Worm (Caenorhabditis elegans): ENCODE results near the gene che-11.

The che-11 gene

DNA sequence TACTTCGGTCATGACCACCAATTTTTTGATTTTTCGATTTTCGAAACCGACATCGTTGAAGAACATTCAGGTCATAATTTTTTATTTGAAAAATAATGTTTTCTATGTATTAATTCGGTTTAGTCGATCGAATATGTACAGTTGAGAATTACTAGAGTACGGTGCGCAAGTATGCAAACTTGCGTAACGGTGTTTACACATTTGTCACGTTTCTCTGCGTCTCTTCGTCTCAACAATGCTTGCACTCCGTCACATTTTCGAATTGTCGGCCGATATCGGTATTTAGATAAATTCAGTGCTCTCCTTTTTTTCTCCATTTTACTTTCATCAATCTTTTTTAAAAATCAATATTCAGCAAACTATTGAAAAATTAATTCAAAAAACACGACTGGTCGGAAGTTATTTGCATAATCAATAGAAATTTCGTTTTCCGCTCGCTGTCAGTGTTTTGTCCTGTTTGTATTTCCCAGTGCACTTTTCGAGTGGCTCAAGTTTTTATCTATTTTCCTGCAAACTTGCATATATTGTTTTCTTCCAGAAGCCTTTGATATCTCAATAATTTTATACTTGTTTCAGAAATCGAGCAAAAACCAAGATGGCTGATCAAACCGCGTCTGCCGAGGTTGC lies 40.5 kb upstream of the che-11 start, which contains the start of gene dpy-30:
Gene dpy-30, plus strand, starts transcription at position 577 of the 627 bp plus-strand sequence.
- TF ChIP-seq F13C5.2 (tag; optimal IDR thresholded peaks at IDR 0.05): peak; percentile 39
- no peak for TF ChIP-seq tra-4 (tag; optimal IDR thresholded peaks at IDR 0.05)

DNA sequence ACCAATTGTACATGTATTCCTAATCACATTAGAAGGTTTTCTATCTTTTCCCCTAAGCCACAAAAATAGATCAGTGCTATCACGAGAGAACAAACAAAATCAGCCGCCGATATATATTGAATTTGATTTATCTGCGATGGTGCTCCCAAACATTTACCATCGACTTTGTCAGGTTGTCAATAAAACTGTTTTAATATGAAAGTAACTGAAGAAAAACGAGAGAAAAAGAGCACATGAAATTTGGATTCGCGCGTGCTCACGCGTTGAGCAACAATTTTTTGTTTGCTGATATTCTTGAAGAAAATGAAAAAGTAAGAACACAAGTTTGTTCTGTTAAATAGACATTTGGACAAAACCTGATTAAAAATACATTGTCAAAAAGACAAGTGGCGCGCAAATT lies 38.3 kb upstream of the che-11 start:
- TF ChIP-seq pes-1 (GFP tag; IDR thresholded peaks at IDR 0.05): no peak
- TF ChIP-seq ama-1 (optimal IDR thresholded peaks at IDR 0.05): no peak
- TF ChIP-seq tbx-37 (GFP tag; conservative IDR thresholded peaks at IDR 0.05): no peak
- no peak for TF ChIP-seq ceh-36 (tag; optimal IDR thresholded peaks at IDR 0.05)
- TF ChIP-seq F13C5.2 (tag; optimal IDR thresholded peaks at IDR 0.05): no peak

DNA sequence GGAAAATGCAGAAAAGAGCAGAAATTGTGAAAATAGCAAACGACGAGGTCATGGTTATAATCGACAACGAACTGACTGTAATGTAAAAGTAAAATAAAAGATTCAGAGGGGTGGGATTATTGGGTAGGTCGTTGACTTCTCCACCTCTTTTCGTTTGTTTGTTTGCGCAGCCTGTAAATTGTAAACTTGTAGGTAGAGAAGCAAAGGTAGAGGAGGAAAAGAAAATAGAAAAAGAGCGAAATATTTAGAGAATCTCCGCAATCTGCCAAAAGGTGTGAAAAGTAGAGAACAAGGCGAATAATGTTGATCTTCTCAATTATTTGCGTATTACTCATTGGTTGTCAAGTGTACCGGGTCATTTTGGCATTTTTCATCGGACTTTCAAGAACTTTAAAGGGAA lies 36.8 kb upstream of the che-11 start, which contains the start of gene ZK863.8:
Gene ZK863.8, minus strand, starts transcription at position 173 of the 400 bp plus-strand sequence.
- no peak for TF ChIP-seq hmbx-1 (tag; optimal IDR thresholded peaks at IDR 0.05)
- no peak for TF ChIP-seq pes-1 (GFP tag; IDR thresholded peaks at IDR 0.05)
- TF ChIP-seq B0310.2 (tag; optimal IDR thresholded peaks at IDR 0.05): no peak
- no peak for TF ChIP-seq ama-1 (optimal IDR thresholded peaks at IDR 0.05)
- TF ChIP-seq tra-4 (tag; optimal IDR thresholded peaks at IDR 0.05): no peak
- no peak for TF ChIP-seq ceh-36 (tag; optimal IDR thresholded peaks at IDR 0.05)
- no peak for TF ChIP-seq tbx-11 (GFP tag; IDR thresholded peaks at IDR 0.05)
- no peak for TF ChIP-seq ets-7 (tag; optimal IDR thresholded peaks at IDR 0.05)
- no peak for TF ChIP-seq aly-1 (tag; optimal IDR thresholded peaks at IDR 0.05)
- TF ChIP-seq tbx-37 (GFP tag; conservative IDR thresholded peaks at IDR 0.05): no peak

DNA sequence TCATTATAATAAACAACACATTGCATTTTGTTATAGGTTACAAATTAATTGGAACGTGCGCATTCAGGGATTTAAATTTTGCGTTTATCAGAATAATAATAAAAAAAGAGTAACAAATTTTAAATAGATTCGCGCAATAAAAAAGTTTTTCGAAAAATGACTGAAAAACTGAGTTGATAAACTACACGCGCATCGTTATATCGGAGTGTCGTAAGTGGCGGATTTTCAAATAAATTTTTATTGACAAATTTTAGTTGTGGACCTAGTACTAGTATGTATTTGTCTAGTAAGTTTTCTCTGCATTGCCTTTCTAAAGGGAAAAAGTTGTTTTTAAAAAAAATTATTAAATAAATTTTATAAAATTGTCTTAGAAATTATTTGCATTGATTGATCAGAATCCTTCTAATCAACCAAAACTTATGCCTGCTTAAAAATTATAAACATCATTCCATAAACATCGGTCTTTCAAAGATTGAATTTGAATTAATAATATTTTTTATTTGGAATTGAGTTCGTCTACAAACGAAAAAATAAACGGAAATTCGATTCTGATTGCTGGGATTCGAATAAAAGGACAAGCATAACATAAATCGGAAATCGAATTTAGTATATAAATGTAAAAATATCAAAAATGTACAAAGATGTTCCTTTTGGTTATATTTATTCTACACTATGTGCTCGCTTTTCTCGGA lies 33.9 kb upstream of the che-11 start, which contains the start of gene srd-4:
Gene srd-4, plus strand, starts transcription at position 642 of the 692 bp plus-strand sequence.
- TF ChIP-seq ceh-36 (tag; optimal IDR thresholded peaks at IDR 0.05) (no peak), ama-1 (optimal IDR thresholded peaks at IDR 0.05) (no peak), flt-1 (GFP tag; IDR thresholded peaks at IDR 0.05) (no peak), hnd-1 (tag; optimal IDR thresholded peaks at IDR 0.05) (no peak), hmbx-1 (tag; optimal IDR thresholded peaks at IDR 0.05) (no peak), hmg-4 (GFP tag; optimal IDR thresholded peaks at IDR 0.05) (no peak), tbx-37 (GFP tag; conservative IDR thresholded peaks at IDR 0.05) (no peak), tra-4 (tag; optimal IDR thresholded peaks at IDR 0.05) (no peak), ets-7 (tag; optimal IDR thresholded peaks at IDR 0.05) (no peak), tbx-11 (GFP tag; IDR thresholded peaks at IDR 0.05) (no peak), aly-1 (tag; optimal IDR thresholded peaks at IDR 0.05) (no peak), scrt-1 (GFP tag; IDR thresholded peaks at IDR 0.05) (no peak), sea-1 (GFP tag; conservative IDR thresholded peaks at IDR 0.05) (no peak), ceh-13 (GFP tag; optimal IDR thresholded peaks at IDR 0.05) (no peak), pes-1 (GFP tag; IDR thresholded peaks at IDR 0.05) (no peak), F13C5.2 (tag; optimal IDR thresholded peaks at IDR 0.05) (no peak), B0310.2 (tag; optimal IDR thresholded peaks at IDR 0.05) (no peak)

DNA sequence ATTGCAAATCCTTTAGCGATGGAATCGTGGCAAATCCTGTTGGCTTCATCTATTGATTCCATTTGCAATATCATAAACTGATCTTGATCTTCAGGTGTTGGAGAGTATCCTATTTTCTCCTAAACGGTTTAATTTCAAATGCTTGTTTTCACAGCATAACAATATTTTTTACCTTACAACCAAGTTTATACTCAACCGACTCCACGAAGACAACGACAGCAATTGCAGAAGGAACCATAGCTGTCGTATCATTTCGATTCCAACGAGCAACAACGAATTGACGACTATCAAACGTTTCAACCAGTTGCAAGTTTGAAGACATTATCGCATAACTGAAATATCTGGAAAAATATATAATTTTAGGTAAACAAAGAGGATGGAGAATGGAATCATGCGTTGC lies 33.3 kb upstream of the che-11 start, which contains the start of gene usip-1:
Gene usip-1, minus strand, starts transcription at position 341 of the 400 bp plus-strand sequence.
- no peak for TF ChIP-seq tbx-37 (GFP tag; conservative IDR thresholded peaks at IDR 0.05)
- no peak for TF ChIP-seq pes-1 (GFP tag; IDR thresholded peaks at IDR 0.05)
- TF ChIP-seq ets-7 (tag; optimal IDR thresholded peaks at IDR 0.05): no peak

DNA sequence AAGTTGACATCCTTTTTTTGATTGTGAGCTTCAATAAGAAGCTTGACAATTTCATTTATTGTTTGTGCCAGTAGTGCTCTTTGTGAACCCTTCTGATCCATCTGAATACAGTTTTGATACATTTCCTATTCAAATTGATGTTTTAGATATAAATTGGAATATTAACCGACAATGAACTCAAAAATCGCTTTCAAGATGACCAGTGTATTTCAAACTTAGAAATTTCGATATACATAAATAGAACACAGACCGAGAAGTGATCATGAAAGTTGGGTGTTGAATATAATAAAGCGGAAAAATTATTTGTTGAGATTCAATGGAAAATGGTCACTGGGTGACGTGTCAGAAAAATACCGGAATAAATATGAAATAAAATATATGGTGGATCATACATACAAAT lies 30.8 kb upstream of the che-11 start, which contains the start of gene elpc-3:
Gene elpc-3, minus strand, starts transcription at position 101 of the 400 bp plus-strand sequence.
- TF ChIP-seq B0310.2 (tag; optimal IDR thresholded peaks at IDR 0.05) (no peak), F13C5.2 (tag; optimal IDR thresholded peaks at IDR 0.05) (no peak), scrt-1 (GFP tag; IDR thresholded peaks at IDR 0.05) (no peak), sea-1 (GFP tag; conservative IDR thresholded peaks at IDR 0.05) (no peak), aly-1 (tag; optimal IDR thresholded peaks at IDR 0.05) (no peak), ceh-36 (tag; optimal IDR thresholded peaks at IDR 0.05) (no peak), ets-7 (tag; optimal IDR thresholded peaks at IDR 0.05) (no peak), tra-4 (tag; optimal IDR thresholded peaks at IDR 0.05) (no peak), tbx-11 (GFP tag; IDR thresholded peaks at IDR 0.05) (no peak), hmg-4 (GFP tag; optimal IDR thresholded peaks at IDR 0.05) (no peak), hmbx-1 (tag; optimal IDR thresholded peaks at IDR 0.05) (no peak), ceh-13 (GFP tag; optimal IDR thresholded peaks at IDR 0.05) (no peak), hnd-1 (tag; optimal IDR thresholded peaks at IDR 0.05) (no peak), pes-1 (GFP tag; IDR thresholded peaks at IDR 0.05) (no peak), flt-1 (GFP tag; IDR thresholded peaks at IDR 0.05) (no peak), ama-1 (optimal IDR thresholded peaks at IDR 0.05) (no peak), tbx-37 (GFP tag; conservative IDR thresholded peaks at IDR 0.05) (no peak)

DNA sequence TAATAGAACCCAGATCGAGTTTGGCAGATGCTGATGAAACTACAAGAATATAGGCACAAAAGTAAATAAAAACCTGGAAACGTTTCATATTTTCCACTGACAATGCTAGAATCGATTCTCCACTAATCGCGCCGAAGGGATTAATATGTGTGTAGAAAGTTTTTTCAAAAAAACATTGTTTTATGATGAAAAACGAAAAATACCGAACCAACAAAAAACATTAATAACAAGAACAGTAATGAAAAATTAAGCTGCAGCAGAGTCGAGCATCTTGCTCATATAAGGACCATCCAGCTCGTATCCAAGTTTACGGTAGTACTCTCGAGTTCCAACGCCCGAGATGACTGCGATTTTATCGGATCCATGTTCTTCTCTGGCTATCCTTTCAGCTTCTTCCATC lies 28.8 kb upstream of the che-11 start, which contains the start of gene clec-224:
Gene clec-224, minus strand, starts transcription at position 101 of the 400 bp plus-strand sequence.
- TF ChIP-seq hmg-4 (GFP tag; optimal IDR thresholded peaks at IDR 0.05): no peak
- TF ChIP-seq tbx-11 (GFP tag; IDR thresholded peaks at IDR 0.05): no peak
- no peak for TF ChIP-seq B0310.2 (tag; optimal IDR thresholded peaks at IDR 0.05)
- peak; percentile 9 for TF ChIP-seq ceh-36 (tag; optimal IDR thresholded peaks at IDR 0.05)
- no peak for TF ChIP-seq flt-1 (GFP tag; IDR thresholded peaks at IDR 0.05)

DNA sequence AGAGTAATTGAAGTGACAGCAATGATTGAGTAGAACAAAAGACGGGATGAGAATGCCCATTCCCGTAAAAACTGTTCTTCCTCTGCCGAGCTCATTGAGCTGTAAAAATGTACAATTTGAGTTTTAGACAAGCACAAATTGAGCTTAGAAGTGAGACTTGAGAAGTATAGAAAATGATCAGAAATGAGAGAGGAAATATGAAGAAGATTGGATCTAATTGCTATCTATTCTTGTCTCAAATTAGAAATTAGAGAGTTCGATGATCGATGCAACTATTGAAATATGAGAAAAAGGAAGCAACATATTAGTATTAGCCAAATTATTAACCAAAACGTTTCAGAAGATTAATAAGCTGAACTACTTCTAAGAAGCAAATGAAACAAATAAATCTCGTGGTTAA lies 19.6 kb upstream of the che-11 start, which contains the start of gene ZK863.1:
Gene ZK863.1, minus strand, starts transcription at position 101 of the 400 bp plus-strand sequence.
- TF ChIP-seq hmg-4 (GFP tag; optimal IDR thresholded peaks at IDR 0.05): no peak
- TF ChIP-seq aly-1 (tag; optimal IDR thresholded peaks at IDR 0.05): no peak
- TF ChIP-seq ceh-13 (GFP tag; optimal IDR thresholded peaks at IDR 0.05): no peak
- TF ChIP-seq tbx-11 (GFP tag; IDR thresholded peaks at IDR 0.05): no peak
- no peak for TF ChIP-seq scrt-1 (GFP tag; IDR thresholded peaks at IDR 0.05)
- TF ChIP-seq ceh-36 (tag; optimal IDR thresholded peaks at IDR 0.05): no peak
- TF ChIP-seq ets-7 (tag; optimal IDR thresholded peaks at IDR 0.05): no peak
- TF ChIP-seq tbx-37 (GFP tag; conservative IDR thresholded peaks at IDR 0.05): no peak
- TF ChIP-seq flt-1 (GFP tag; IDR thresholded peaks at IDR 0.05): no peak
- no peak for TF ChIP-seq hnd-1 (tag; optimal IDR thresholded peaks at IDR 0.05)
- no peak for TF ChIP-seq F13C5.2 (tag; optimal IDR thresholded peaks at IDR 0.05)
- no peak for TF ChIP-seq sea-1 (GFP tag; conservative IDR thresholded peaks at IDR 0.05)
- TF ChIP-seq B0310.2 (tag; optimal IDR thresholded peaks at IDR 0.05): no peak
- TF ChIP-seq ama-1 (optimal IDR thresholded peaks at IDR 0.05): no peak
- TF ChIP-seq pes-1 (GFP tag; IDR thresholded peaks at IDR 0.05): no peak
- TF ChIP-seq tra-4 (tag; optimal IDR thresholded peaks at IDR 0.05): no peak
- no peak for TF ChIP-seq hmbx-1 (tag; optimal IDR thresholded peaks at IDR 0.05)
